Fruit fly (Drosophila melanogaster) whole organism, adult: Measurements from ENCODE around the gene CG2157.

Experiments used
- CG11617 ChIP-seq: fragments of 200-800 bp; sonication (Bioruptor generic); optimal IDR thresholded peaks from 2 replicates; lab custom pipeline; 2017; ENCODE audit warnings: mild to moderate bottlenecking, missing biosample characterization, missing genetic modification reagents, missing genetic modification characterization
- CG7101 ChIP-seq: fragments of 200-800 bp; sonication (Bioruptor generic); optimal IDR thresholded peaks from 2 replicates; lab custom pipeline; 2018; ENCODE audit warnings: missing biosample characterization, mild to moderate bottlenecking, missing genetic modification characterization, moderate library complexity
- Clk ChIP-seq: fragments of 200-800 bp; sonication (Bioruptor generic); optimal IDR thresholded peaks from 2 replicates; lab custom pipeline; 2017; ENCODE audit warnings: missing biosample characterization, missing genetic modification characterization
- bab1 ChIP-seq: fragments of 200-800 bp; sonication (Bioruptor generic); optimal IDR thresholded peaks from 3 replicates; lab custom pipeline; 2019; ENCODE audit warnings: missing biosample characterization, mild to moderate bottlenecking, missing genetic modification characterization, moderate library complexity
- pad ChIP-seq: fragments of 200-800 bp; sonication (Bioruptor generic); optimal IDR thresholded peaks from 3 replicates; lab custom pipeline; 2017; ENCODE audit warnings: missing biosample characterization, missing genetic modification characterization, mild to moderate bottlenecking, moderate library complexity, missing genetic modification reagents
- tj ChIP-seq: fragments of 200-800 bp; sonication (Bioruptor generic); optimal IDR thresholded peaks from 3 replicates; lab custom pipeline; 2017; ENCODE audit warnings: missing biosample characterization, mild to moderate bottlenecking, missing genetic modification characterization, moderate library complexity

DNA sequence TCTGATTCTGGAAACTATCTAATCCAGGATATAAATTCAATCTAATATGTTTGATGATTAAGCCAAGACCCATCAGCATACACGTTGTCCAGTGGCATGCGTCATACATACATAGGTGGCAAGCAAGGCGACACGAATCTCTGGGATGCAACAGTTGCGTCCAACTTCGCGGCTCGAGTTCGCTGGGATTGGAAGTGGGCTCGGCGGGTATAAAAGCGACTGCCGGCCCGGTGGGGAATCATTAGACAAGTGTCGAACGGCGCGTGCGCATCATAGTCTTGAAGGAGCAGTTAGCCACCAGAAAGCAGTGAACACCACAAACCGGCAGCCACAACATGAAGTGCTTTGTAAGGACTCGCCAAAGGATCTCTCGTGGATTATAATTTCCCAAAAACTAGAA, at the start of gene CG2157:
- TF ChIP-seq Clk (GFP tag; lab: Kevin White, UChicago) (no peak), bab1 (no peak), CG7101 (tag; lab: Kevin White, UChicago) (no peak), tj (GFP tag; lab: Kevin White, UChicago) (no peak), CG11617 (GFP tag; lab: Kevin White, UChicago) (no peak), pad (GFP tag; lab: Kevin White, UChicago) (no peak)
